Fruit fly (Drosophila melanogaster) Kc167 (cell line): ENCODE data around the gene inaE.

ENCODE experiments used
- Myc ChIP-seq: fragments of >200 bp; optimal IDR thresholded peaks from 2 replicates; lab custom pipeline; 2017; ENCODE audit warnings: missing external identifiers
- Sin3A ChIP-seq: fragments of >200 bp; optimal IDR thresholded peaks from 2 replicates; lab custom pipeline; 2018; ENCODE audit warnings: missing external identifiers
- h ChIP-seq: fragments of >200 bp; optimal IDR thresholded peaks from 3 replicates; lab custom pipeline; 2018; ENCODE audit warnings: missing external identifiers
- insv ChIP-seq: fragments of >200 bp; optimal IDR thresholded peaks from 3 replicates; lab custom pipeline; 2018; ENCODE audit warnings: missing external identifiers
- psq ChIP-seq: fragments of >200 bp; optimal IDR thresholded peaks from 2 replicates; lab custom pipeline; 2017; ENCODE audit warnings: missing external identifiers

dm6 chrX:13765217-13765616, 18.3 kb upstream of the inaE start:
- TF ChIP-seq psq (lab: Kevin White, UChicago) (no peak), h (no peak), Sin3A (no peak), insv (lab: Kevin White, UChicago) (no peak), Myc (lab: Kevin White, UChicago) (no peak)
